Fruit fly (Drosophila melanogaster) whole organism, pupa: Measurements from ENCODE around the gene TkR99D.
A peak's percentile ranks its signal among the peaks of the same experiment; 100 is the strongest.

Source experiments
- CG15710 ChIP-seq: fragments of 200-800 bp; sonication (Bioruptor generic); optimal IDR thresholded peaks from 2 replicates; lab custom pipeline; 2018; ENCODE audit warnings: missing biosample characterization, mild to moderate bottlenecking, missing genetic modification characterization, moderate library complexity
- CG17806 ChIP-seq: fragments of 200-800 bp; sonication (Bioruptor generic); optimal IDR thresholded peaks from 2 replicates; lab custom pipeline; 2018; ENCODE audit warnings: missing biosample characterization, mild to moderate bottlenecking, missing genetic modification characterization, moderate library complexity
- CG34367 ChIP-seq: fragments of 200-800 bp; sonication (Bioruptor generic); optimal IDR thresholded peaks from 2 replicates; lab custom pipeline; 2018; ENCODE audit warnings: missing biosample characterization, mild to moderate bottlenecking, missing genetic modification characterization
- CG8159 ChIP-seq: fragments of 200-800 bp; sonication (Bioruptor generic); optimal IDR thresholded peaks from 3 replicates; lab custom pipeline; 2018; ENCODE audit warnings: missing biosample characterization, mild to moderate bottlenecking, missing genetic modification characterization, moderate library complexity
- CG8301 ChIP-seq: fragments of 200-800 bp; sonication (Bioruptor generic); optimal IDR thresholded peaks from 2 replicates; lab custom pipeline; 2018; ENCODE audit warnings: missing biosample characterization, mild to moderate bottlenecking, missing genetic modification characterization
- EcR ChIP-seq: fragments of 200-800 bp; sonication (Bioruptor generic); optimal IDR thresholded peaks from 3 replicates; lab custom pipeline; 2019; ENCODE audit warnings: missing biosample characterization, missing genetic modification characterization, mild to moderate bottlenecking, moderate library complexity, missing genetic modification reagents
- Pif1B ChIP-seq: fragments of 200-800 bp; sonication (Bioruptor generic); optimal IDR thresholded peaks from 3 replicates; lab custom pipeline; 2016; ENCODE audit warnings: missing biosample characterization, missing genetic modification characterization
- Snoo ChIP-seq: fragments of 200-800 bp; sonication (Bioruptor generic); optimal IDR thresholded peaks from 3 replicates; lab custom pipeline; 2017; ENCODE audit warnings: missing biosample characterization, mild to moderate bottlenecking, missing genetic modification characterization, inconsistent platforms
- fd96Ca ChIP-seq: fragments of 200-800 bp; sonication (Bioruptor generic); IDR thresholded peaks from 3 replicates; pipeline ENCODE4 v1.3.6; 2022; ENCODE audit warnings: missing biosample characterization, missing genetic modification characterization
- gl ChIP-seq: fragments of 200-800 bp; sonication (Bioruptor generic); optimal IDR thresholded peaks from 2 replicates; lab custom pipeline; 2018; ENCODE audit warnings: missing biosample characterization, mild to moderate bottlenecking, missing genetic modification characterization
- rn ChIP-seq: fragments of 200-800 bp; sonication (Bioruptor generic); IDR thresholded peaks from 2 replicates; pipeline ENCODE4 v1.3.6; 2022; ENCODE audit warnings: missing biosample characterization, missing genetic modification characterization

DNA sequence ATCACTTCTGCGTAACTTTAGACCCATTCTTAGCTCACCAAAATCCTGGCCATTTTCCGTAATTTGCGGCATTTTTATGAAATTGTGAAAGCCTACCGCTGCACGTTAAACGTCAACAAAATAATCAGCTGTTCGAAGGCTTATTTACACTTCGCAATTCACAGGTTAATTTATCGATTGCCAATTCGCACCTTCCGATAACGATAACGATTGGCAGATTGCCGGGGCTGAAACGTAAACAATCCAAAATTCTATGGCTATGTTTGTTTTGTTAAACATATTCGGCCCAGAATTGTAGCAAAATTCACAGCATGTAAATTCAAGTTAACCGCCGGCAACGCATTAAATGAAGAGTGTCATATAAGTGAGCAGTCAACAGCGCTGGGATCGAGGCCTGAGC, 33.5 kb downstream of the TkR99D start, which contains the start of the genes eIF2Balpha and Vps13B:
- TF ChIP-seq CG15710 (tag; lab: Kevin White, UChicago): no peak
- TF ChIP-seq Snoo: no peak
- TF ChIP-seq CG8159: no peak
- peak; percentile 25; the same call in 1 of the 3 replicates for TF ChIP-seq fd96Ca (GFP tag; lab: Robert Waterston, UW)
- TF ChIP-seq CG17806 (tag; lab: Kevin White, UChicago): no peak
- TF ChIP-seq EcR (GFP tag; lab: Kevin White, UChicago): no peak
- TF ChIP-seq rn: no peak
- no peak for TF ChIP-seq Pif1B (GFP tag; lab: Kevin White, UChicago)
- TF ChIP-seq CG34367 (tag; lab: Kevin White, UChicago): no peak
- no peak for TF ChIP-seq CG8301 (tag; lab: Kevin White, UChicago)
- TF ChIP-seq gl (tag; lab: Kevin White, UChicago): no peak
